Worm (Caenorhabditis elegans): Measurements from ENCODE around the gene F59B10.4.

The F59B10.4 gene

DNA sequence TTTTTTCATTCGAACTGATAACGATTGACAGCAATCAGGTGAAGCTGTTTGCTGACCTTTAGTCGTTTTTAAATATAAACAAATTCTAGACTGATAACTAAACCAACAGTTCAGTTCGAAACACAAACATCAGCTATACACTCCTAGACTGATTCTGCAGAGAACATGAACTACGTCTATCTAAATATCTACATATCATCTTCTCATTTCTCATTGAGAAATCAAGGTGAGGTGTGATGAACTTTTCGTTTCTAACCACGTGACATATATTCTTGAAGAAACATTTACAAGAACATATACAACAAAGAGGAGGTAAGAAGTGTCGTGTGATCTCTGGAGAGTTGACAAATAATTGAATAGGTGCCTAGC, 38.3 kb upstream of the F59B10.4 start:
- no peak for TF ChIP-seq sptf-2 (GFP tag; optimal IDR thresholded peaks at IDR 0.05)
- TF ChIP-seq rcor-1 (GFP tag; IDR thresholded peaks at IDR 0.05): 0 out of 2 replicates have a peak, but pooled peaks have one; percentile 15
- 0 out of 2 replicates have a peak, but pooled peaks have one; percentile 6 for TF ChIP-seq nfyb-1 (GFP tag; IDR thresholded peaks at IDR 0.05)
- no peak for TF ChIP-seq bed-1 (GFP tag; IDR thresholded peaks at IDR 0.05)
- no peak for TF ChIP-seq mxl-1 (tag; optimal IDR thresholded peaks at IDR 0.05)
- TF ChIP-seq egl-44 (GFP tag; IDR thresholded peaks at IDR 0.05): 0 out of 2 replicates have a peak, but pooled peaks have one; percentile 48
- TF ChIP-seq B0019.2 (GFP tag; conservative IDR thresholded peaks at IDR 0.05): no peak
- peak; percentile 25 for TF ChIP-seq lin-40 (tag; optimal IDR thresholded peaks at IDR 0.05)
- TF ChIP-seq ZK185.1 (tag; optimal IDR thresholded peaks at IDR 0.05; ENCODE audit: poor library complexity, severe bottlenecking): no peak
- TF ChIP-seq nhr-80 (tag; optimal IDR thresholded peaks at IDR 0.05): peak; percentile 22
- TF ChIP-seq pha-4 (tag; optimal IDR thresholded peaks at IDR 0.05): no peak

DNA sequence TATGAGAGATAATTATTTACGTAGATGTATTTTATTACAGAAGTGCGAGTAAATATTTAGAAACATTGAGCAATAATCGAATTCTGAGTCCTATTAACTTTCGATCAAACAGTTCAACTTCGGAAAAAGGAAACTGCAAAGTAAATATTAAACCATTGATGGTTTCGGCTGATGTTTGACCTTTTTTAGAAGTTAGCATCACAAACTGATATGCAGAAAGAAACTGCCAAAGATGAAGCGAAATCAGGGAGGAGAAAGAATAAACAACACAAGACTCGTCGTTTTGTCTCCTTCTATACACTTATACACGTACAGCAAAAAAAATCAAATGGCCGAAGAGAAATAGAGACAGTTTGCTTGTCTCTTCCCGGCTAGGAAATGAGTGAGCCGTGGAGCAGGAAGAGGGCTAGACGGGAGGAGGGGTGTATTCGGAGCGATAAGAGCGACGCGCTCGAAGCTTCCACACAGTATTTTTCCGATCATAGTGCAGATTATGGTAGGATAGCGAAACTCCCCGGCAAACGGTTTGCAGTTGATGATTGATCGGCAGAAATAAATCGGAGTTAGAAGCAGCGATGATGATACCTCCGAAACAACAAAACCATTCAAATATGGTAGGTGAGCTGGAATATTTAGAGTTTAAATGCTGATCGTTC, 37.8 kb upstream of the F59B10.4 start:
- TF ChIP-seq B0336.3 (GFP tag; IDR thresholded peaks at IDR 0.05) (peak; percentile 39; the same call in 1 of the 2 replicates), him-1 (tag; optimal IDR thresholded peaks at IDR 0.05) (no peak), zfh-2 (GFP tag; conservative IDR thresholded peaks at IDR 0.05) (peak; percentile 59; the same call in 1 of the 2 replicates), ceh-91 (GFP tag; IDR thresholded peaks at IDR 0.05) (no peak), gei-17 (GFP tag; optimal IDR thresholded peaks at IDR 0.05) (no peak), bed-1 (GFP tag; IDR thresholded peaks at IDR 0.05) (0 out of 2 replicates have a peak, but pooled peaks have one; percentile 41), attf-3 (GFP tag; conservative IDR thresholded peaks at IDR 0.05) (no peak), ztf-18 (tag; optimal IDR thresholded peaks at IDR 0.05) (no peak), chd-7 (tag; optimal IDR thresholded peaks at IDR 0.05) (peak; percentile 14), ccch-3 (GFP tag; optimal IDR thresholded peaks at IDR 0.05) (no peak), F57A8.1 (GFP tag; optimal IDR thresholded peaks at IDR 0.05) (no peak), F37B4.10 (GFP tag; IDR thresholded peaks at IDR 0.05) (no peak), athp-1 (tag; optimal IDR thresholded peaks at IDR 0.05) (no peak), F10E7.11 (tag; optimal IDR thresholded peaks at IDR 0.05) (no peak), hsf-1 (GFP tag; IDR thresholded peaks at IDR 0.05) (0 out of 2 replicates have a peak, but pooled peaks have one; percentile 54), T07F8.4 (tag; optimal IDR thresholded peaks at IDR 0.05) (no peak), dpl-1 (GFP tag; optimal IDR thresholded peaks at IDR 0.05) (no peak), pbrm-1 (GFP tag; IDR thresholded peaks at IDR 0.05) (no peak), mxl-1 (tag; optimal IDR thresholded peaks at IDR 0.05) (no peak), cebp-1 (GFP tag; IDR thresholded peaks at IDR 0.05) (no peak), cebp-1 (tag; optimal IDR thresholded peaks at IDR 0.05) (no peak), lin-40 (tag; optimal IDR thresholded peaks at IDR 0.05) (no peak), hlh-26 (GFP tag; conservative IDR thresholded peaks at IDR 0.05) (no peak), egl-44 (GFP tag; IDR thresholded peaks at IDR 0.05) (0 out of 2 replicates have a peak, but pooled peaks have one; percentile 11), ets-4 (GFP tag; optimal IDR thresholded peaks at IDR 0.05) (peak; percentile 38), let-607 (tag; optimal IDR thresholded peaks at IDR 0.05) (peak; percentile 18 to 50), ceh-79 (tag; optimal IDR thresholded peaks at IDR 0.05) (no peak), nhr-27 (tag; optimal IDR thresholded peaks at IDR 0.05) (no peak), ama-1 (optimal IDR thresholded peaks at IDR 0.05) (peak; percentile 87), ama-1 (GFP tag; optimal IDR thresholded peaks at IDR 0.05) (no peak), ztf-25 (GFP tag; IDR thresholded peaks at IDR 0.05) (no peak), xnd-1 (tag; optimal IDR thresholded peaks at IDR 0.05) (no peak), aptf-3 (GFP tag; IDR thresholded peaks at IDR 0.05) (no peak), nhr-80 (tag; optimal IDR thresholded peaks at IDR 0.05) (peak; percentile 74), tbx-9 (tag; optimal IDR thresholded peaks at IDR 0.05; ENCODE audit: borderline replicate concordance) (no peak), die-1 (tag; optimal IDR thresholded peaks at IDR 0.05) (no peak), F52B5.7 (tag; optimal IDR thresholded peaks at IDR 0.05) (no peak)
